Worm (Caenorhabditis elegans) whole organism, L4 larva: ENCODE results near the gene R05A10.4.

Source experiments
- F37D6.2 ChIP-seq: sonication (generic microtip); optimal IDR thresholded peaks from 2 replicates; lab custom pipeline; 2016; ENCODE audit warnings: mild to moderate bottlenecking, missing genetic modification characterization, missing compliant biosample characterization
- Y105C5A.15 ChIP-seq: fragments of 200-800 bp; sonication (Bioruptor generic); IDR thresholded peaks from 2 replicates; pipeline ENCODE4 v1.3.6; 2022; ENCODE audit warnings: missing genetic modification characterization, missing compliant biosample characterization
- Y48G9A.11 ChIP-seq: fragments of 200-800 bp; sonication (Bioruptor generic); IDR thresholded peaks from 2 replicates; pipeline ENCODE4 v1.3.6; 2022; ENCODE audit warnings: missing genetic modification reagents, missing genetic modification characterization, missing compliant biosample characterization
- aha-1 ChIP-seq: fragments of 150-350 bp; peaks from one replicate; lab custom pipeline; 2014; ENCODE audit warnings: missing biosample characterization, missing genetic modification characterization
- aly-2 ChIP-seq: sonication (generic microtip); optimal IDR thresholded peaks from 2 replicates; lab custom pipeline; 2018; ENCODE audit warnings: missing biosample characterization, missing genetic modification characterization
- arid-1 ChIP-seq: fragments of 200-800 bp; sonication (Bioruptor generic); conservative IDR thresholded peaks from 2 replicates; pipeline ENCODE4 v1.3.6; 2022; ENCODE audit warnings: missing genetic modification reagents, missing genetic modification characterization, missing compliant biosample characterization
- ceh-20 ChIP-seq: fragments of 200-800 bp; sonication (Bioruptor generic); IDR thresholded peaks from 2 replicates; pipeline ENCODE4 v1.3.6; 2022; ENCODE audit warnings: missing genetic modification reagents, missing genetic modification characterization, missing compliant biosample characterization
- ces-1 ChIP-seq: fragments of 150-350 bp; sonication (generic microtip); optimal IDR thresholded peaks from 4 replicates; lab custom pipeline; 2014; ENCODE audit warnings: missing biosample characterization, missing genetic modification reagents, missing genetic modification characterization
- daf-16 ChIP-seq, 3 experiments: sonication (generic microtip); optimal IDR thresholded peaks; 2 replicates each; lab custom pipeline; 2016 to 2017; ENCODE audit warnings: missing genetic modification characterization in 3 of 3, missing genetic modification reagents in 3 of 3, mild to moderate bottlenecking in 2 of 3, missing compliant biosample characterization in 2 of 3, missing biosample characterization in 1 of 3, moderate library complexity in 1 of 3
- daf-8 ChIP-seq: fragments of 200-800 bp; sonication (Bioruptor generic); IDR thresholded peaks from 2 replicates; pipeline ENCODE4 v1.3.6; 2022; ENCODE audit warnings: missing genetic modification characterization, missing compliant biosample characterization
- dmd-6 ChIP-seq: fragments of 200-800 bp; sonication (Bioruptor generic); IDR thresholded peaks from 2 replicates; pipeline ENCODE4 v1.3.6; 2022; ENCODE audit warnings: missing genetic modification reagents, missing genetic modification characterization, missing compliant biosample characterization
- dmd-8 ChIP-seq: fragments of 200-800 bp; sonication (Bioruptor generic); IDR thresholded peaks from 2 replicates; pipeline ENCODE4 v1.3.6; 2022; ENCODE audit warnings: missing genetic modification characterization, missing compliant biosample characterization
- dmd-9 ChIP-seq: fragments of 200-800 bp; sonication (Bioruptor generic); IDR thresholded peaks from 2 replicates; pipeline ENCODE4 v1.3.6; 2022; ENCODE audit warnings: missing genetic modification reagents, missing genetic modification characterization, missing compliant biosample characterization
- dpl-1 ChIP-seq: fragments of 150-350 bp; optimal IDR thresholded peaks from 2 replicates; lab custom pipeline; 2014; ENCODE audit warnings: missing biosample characterization, missing genetic modification reagents, missing genetic modification characterization
- egl-43 ChIP-seq: fragments of 200-800 bp; sonication (Bioruptor generic); IDR thresholded peaks from 2 replicates; pipeline ENCODE4 v1.3.6; 2022; ENCODE audit warnings: missing genetic modification reagents, missing genetic modification characterization, missing compliant biosample characterization
- hif-1 ChIP-seq, 2 experiments: sonication (generic microtip); optimal IDR thresholded peaks; 2 replicates each; lab custom pipeline; 2016 to 2017; ENCODE audit warnings: missing compliant biosample characterization in 2 of 2, missing genetic modification characterization in 2 of 2, missing genetic modification reagents in 2 of 2, missing genotype in 2 of 2, mild to moderate bottlenecking in 1 of 2
- hlh-11 ChIP-seq: fragments of 200-800 bp; sonication (Bioruptor generic); optimal IDR thresholded peaks from 2 replicates; lab custom pipeline; 2018; ENCODE audit warnings: mild to moderate bottlenecking, missing genetic modification characterization, missing compliant biosample characterization
- hlh-30 ChIP-seq: sonication (generic microtip); optimal IDR thresholded peaks from 2 replicates; lab custom pipeline; 2017; ENCODE audit warnings: antibody characterized with exemption, mild to moderate bottlenecking, missing genetic modification characterization, missing compliant biosample characterization; ENCODE audit not compliant: insufficient read depth
- lin-39 ChIP-seq: fragments of 150-350 bp; optimal IDR thresholded peaks from 2 replicates; lab custom pipeline; 2014; ENCODE audit warnings: missing biosample characterization, missing genetic modification reagents, missing genetic modification characterization
- lir-3 ChIP-seq: sonication (generic microtip); optimal IDR thresholded peaks from 2 replicates; lab custom pipeline; 2016; ENCODE audit warnings: mild to moderate bottlenecking, missing genetic modification characterization, missing compliant biosample characterization
- mep-1 ChIP-seq: fragments of 150-350 bp; sonication (generic microtip); optimal IDR thresholded peaks from 3 replicates; lab custom pipeline; 2014; ENCODE audit warnings: missing biosample characterization, missing genetic modification characterization
- mxl-2 ChIP-seq: fragments of 200-800 bp; sonication (Bioruptor generic); conservative IDR thresholded peaks from 2 replicates; pipeline ENCODE4 v1.3.6; 2022; ENCODE audit warnings: missing genetic modification reagents, missing genetic modification characterization, missing compliant biosample characterization
- nhr-102 ChIP-seq: sonication (generic microtip); optimal IDR thresholded peaks from 2 replicates; lab custom pipeline; 2016; ENCODE audit warnings: mild to moderate bottlenecking, missing genetic modification characterization, moderate library complexity, missing compliant biosample characterization
- nhr-111 ChIP-seq: fragments of 200-800 bp; sonication (Bioruptor generic); optimal IDR thresholded peaks from 2 replicates; lab custom pipeline; 2018; ENCODE audit warnings: mild to moderate bottlenecking, missing genetic modification characterization, missing compliant biosample characterization
- nhr-42 ChIP-seq: fragments of 200-800 bp; sonication (Bioruptor generic); IDR thresholded peaks from 2 replicates; pipeline ENCODE4 v1.3.6; 2022; ENCODE audit warnings: missing genetic modification characterization, missing compliant biosample characterization
- sdz-12 ChIP-seq: fragments of 200-800 bp; sonication (Bioruptor generic); optimal IDR thresholded peaks from 2 replicates; lab custom pipeline; 2018; ENCODE audit warnings: mild to moderate bottlenecking, missing genetic modification characterization, missing compliant biosample characterization
- snpc-1.2 ChIP-seq: fragments of 200-800 bp; sonication (Bioruptor generic); IDR thresholded peaks from 2 replicates; pipeline ENCODE4 v1.3.6; 2022; ENCODE audit warnings: missing genetic modification reagents, missing genetic modification characterization, missing compliant biosample characterization
- spr-1 ChIP-seq: sonication (generic microtip); optimal IDR thresholded peaks from 2 replicates; lab custom pipeline; 2016; ENCODE audit warnings: mild to moderate bottlenecking, missing genetic modification characterization, missing compliant biosample characterization
- tag-97 ChIP-seq: fragments of 200-800 bp; sonication (Bioruptor generic); IDR thresholded peaks from 2 replicates; pipeline ENCODE4 v1.3.6; 2022; ENCODE audit warnings: missing genetic modification characterization, missing compliant biosample characterization
- unc-62 ChIP-seq, 3 experiments: fragments of 150-350 bp in 1 of 3; sonication (generic microtip); optimal IDR thresholded peaks in 2 of 3; peaks in 1 of 3; 1 replicate in 1 of 3; 2 replicates in 2 of 3; lab custom pipeline; 2014 to 2017; ENCODE audit warnings: missing biosample characterization in 3 of 3, missing genetic modification characterization in 3 of 3, missing genetic modification reagents in 3 of 3, missing genotype in 1 of 3
- zag-1 ChIP-seq: fragments of 150-350 bp; optimal IDR thresholded peaks from 2 replicates; lab custom pipeline; 2014; ENCODE audit warnings: missing biosample characterization, missing genetic modification characterization
- zfp-2 ChIP-seq: sonication (generic microtip); optimal IDR thresholded peaks from 2 replicates; lab custom pipeline; 2016; ENCODE audit warnings: mild to moderate bottlenecking, missing genetic modification characterization, missing compliant biosample characterization
- zip-2 ChIP-seq: fragments of 150-350 bp; optimal IDR thresholded peaks from 2 replicates; lab custom pipeline; 2014; ENCODE audit warnings: missing biosample characterization, missing genetic modification characterization
- ztf-7 ChIP-seq: fragments of 150-350 bp; optimal IDR thresholded peaks from 2 replicates; lab custom pipeline; 2014; ENCODE audit warnings: missing biosample characterization, missing genetic modification characterization

Gene R05A10.4

ce11 chrIV:14153261-14153660 lies 19.0 kb upstream of the R05A10.4 start, which contains the start of gene oac-38:
Gene oac-38 (minus strand): TSS chrIV:14153361.
- no peak for TF ChIP-seq Y105C5A.15 (GFP tag; lab: Robert Waterston, UW)
- TF ChIP-seq aly-2 (tag; lab: Kevin White, UChicago), result no peak
- no peak for TF ChIP-seq mep-1 (tag; lab: Kevin White, UChicago)
- no peak for TF ChIP-seq spr-1 (tag; lab: Kevin White, UChicago)
- no peak for TF ChIP-seq zip-2 (tag; lab: Kevin White, UChicago)

ce11 chrIV:14158086-14158485 lies 14.2 kb upstream of the R05A10.4 start, which contains the start of gene R05A10.8:
Gene R05A10.8 (minus strand): TSS chrIV:14158186.
- TF ChIP-seq dmd-6 (GFP tag; lab: Robert Waterston, UW), result no peak
- TF ChIP-seq tag-97 (GFP tag; lab: Robert Waterston, UW), result no peak
- no peak for TF ChIP-seq hlh-30 (tag; lab: Kevin White, UChicago)
- TF ChIP-seq egl-43, result no peak
- TF ChIP-seq snpc-1.2 (GFP tag; lab: Robert Waterston, UW), result no peak
- no peak for TF ChIP-seq zfp-2
- no peak for TF ChIP-seq ceh-20 (GFP tag; lab: Robert Waterston, UW)
- no peak for TF ChIP-seq daf-8 (GFP tag; lab: Robert Waterston, UW)
- no peak for TF ChIP-seq arid-1
- no peak for TF ChIP-seq hlh-11 (tag; lab: Kevin White, UChicago)
- TF ChIP-seq nhr-111, result no peak
- no peak for TF ChIP-seq dpl-1 (GFP tag; lab: Kevin White, UChicago)

- TF ChIP-seq unc-62 (GFP tag; optimal IDR thresholded peaks at IDR 0.05 in 1 of 2; lab: Kevin White, UChicago) (peak in 1 of 2 experiments; percentile 6), unc-62 (tag; optimal IDR thresholded peaks at IDR 0.05; lab: Kevin White, UChicago) (no peak), dmd-8 (GFP tag; lab: Robert Waterston, UW) (no peak), ztf-7 (no peak), ces-1 (GFP tag; lab: Kevin White, UChicago) (no peak), zag-1 (tag; lab: Kevin White, UChicago) (no peak), Y48G9A.11 (GFP tag; lab: Robert Waterston, UW) (no peak), lir-3 (tag; lab: Kevin White, UChicago) (no peak)
Measured at ce11 chrIV:14162772-14163171, 9.5 kb upstream of the R05A10.4 start, which contains the start of gene R05A10.7. Gene R05A10.7 (minus strand): TSS chrIV:14162872.

- TF ChIP-seq F37D6.2 (tag; lab: Kevin White, UChicago) (no peak), unc-62 (GFP tag; optimal IDR thresholded peaks at IDR 0.05 in 1 of 2; lab: Kevin White, UChicago) (peak in 1 of 2 experiments; percentile 88), unc-62 (tag; optimal IDR thresholded peaks at IDR 0.05; lab: Kevin White, UChicago) (no peak), daf-16 (GFP tag; optimal IDR thresholded peaks at IDR 0.05; lab: Kevin White, UChicago) (no peak), daf-16 (tag; optimal IDR thresholded peaks at IDR 0.05; lab: Kevin White, UChicago) (no peak), nhr-102 (tag; lab: Kevin White, UChicago) (no peak), dmd-9 (GFP tag; lab: Robert Waterston, UW) (no peak), Y48G9A.11 (GFP tag; lab: Robert Waterston, UW) (no peak), lin-39 (tag; lab: Kevin White, UChicago) (no peak), nhr-42 (GFP tag; lab: Robert Waterston, UW) (no peak), mxl-2 (no peak), hif-1 (tag; optimal IDR thresholded peaks at IDR 0.05; lab: Kevin White, UChicago) (no peak), aha-1 (tag; lab: Kevin White, UChicago) (peak; percentile 52), sdz-12 (no peak)
Measured at ce11 chrIV:14164109-14164508, 8.2 kb upstream of the R05A10.4 start.
